Worm (Caenorhabditis elegans): ENCODE results near the gene clec-76.
"Not testable (repeated sequence)": the region's sequence is repeated elsewhere in the genome, so short reads cannot be mapped to it uniquely, and the experiment has no call there.

Gene clec-76

DNA sequence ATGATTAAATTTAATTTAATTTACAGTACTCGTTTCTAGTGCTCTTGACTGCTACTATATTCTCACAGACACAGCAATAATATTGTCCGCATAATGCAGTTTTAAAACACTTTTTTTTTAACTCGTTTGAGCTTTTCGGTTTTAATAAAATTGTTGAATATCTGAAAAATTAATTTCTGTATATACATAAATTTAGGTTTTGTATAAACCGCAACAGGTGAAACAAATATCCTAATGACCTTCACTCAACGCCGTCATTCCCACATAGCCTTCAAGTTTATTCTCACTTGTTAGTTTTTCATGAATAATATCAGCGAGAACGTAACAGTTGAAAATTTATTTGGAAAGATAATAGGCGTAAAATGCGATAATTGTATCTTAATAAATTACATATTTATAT is 45.5 kb upstream of the clec-76 start, which contains the start of gene srz-19:
Gene srz-19 (plus strand): TSS at position 301 of the 400 bp plus-strand sequence.
- no peak for TF ChIP-seq nhr-23 (tag; optimal IDR thresholded peaks at IDR 0.05)
- no peak for TF ChIP-seq lin-11 (tag; optimal IDR thresholded peaks at IDR 0.05)
- TF ChIP-seq peb-1 (tag; optimal IDR thresholded peaks at IDR 0.05) = no peak
- no peak for TF ChIP-seq mdl-1 (tag; optimal IDR thresholded peaks at IDR 0.05)
- no peak for TF ChIP-seq gmeb-1 (tag; optimal IDR thresholded peaks at IDR 0.05)
- TF ChIP-seq mbf-1 (tag; optimal IDR thresholded peaks at IDR 0.05) = no peak
- TF ChIP-seq aly-2 (tag; optimal IDR thresholded peaks at IDR 0.05) = no peak
- no peak for TF ChIP-seq ztf-1 (GFP tag; conservative IDR thresholded peaks at IDR 0.05)

DNA sequence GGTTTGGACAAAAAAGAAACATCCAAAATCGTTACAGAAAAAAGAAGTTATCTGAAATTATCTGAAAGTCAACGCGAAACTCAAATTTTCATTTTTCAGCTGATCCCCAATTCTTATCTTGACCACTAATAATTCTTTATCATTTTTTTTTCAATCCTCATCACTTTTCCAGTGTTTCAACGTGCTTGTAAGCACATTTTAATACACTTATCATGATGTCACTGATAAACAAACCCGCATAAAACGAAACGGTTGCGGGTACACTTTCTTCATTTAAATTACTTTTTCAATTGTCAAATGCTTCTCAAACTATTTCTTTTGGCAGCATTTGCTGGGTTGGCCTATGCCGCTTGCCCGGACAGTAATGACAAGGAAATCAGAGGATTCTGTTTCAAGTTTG is 43.1 kb upstream of the clec-76 start, which contains the start of gene clec-67:
Gene clec-67 (plus strand): TSS at position 268 of the 400 bp plus-strand sequence.
- TF ChIP-seq fos-1 (tag; optimal IDR thresholded peaks at IDR 0.05) (peak; percentile 79), lin-13 (GFP tag; optimal IDR thresholded peaks at IDR 0.05) (no peak), ceh-16 (tag; optimal IDR thresholded peaks at IDR 0.05) (no peak), mbf-1 (tag; optimal IDR thresholded peaks at IDR 0.05) (no peak), sma-9 (GFP tag; optimal IDR thresholded peaks at IDR 0.05) (peak; percentile 40), sma-9 (tag; optimal IDR thresholded peaks at IDR 0.05) (no peak)

DNA sequence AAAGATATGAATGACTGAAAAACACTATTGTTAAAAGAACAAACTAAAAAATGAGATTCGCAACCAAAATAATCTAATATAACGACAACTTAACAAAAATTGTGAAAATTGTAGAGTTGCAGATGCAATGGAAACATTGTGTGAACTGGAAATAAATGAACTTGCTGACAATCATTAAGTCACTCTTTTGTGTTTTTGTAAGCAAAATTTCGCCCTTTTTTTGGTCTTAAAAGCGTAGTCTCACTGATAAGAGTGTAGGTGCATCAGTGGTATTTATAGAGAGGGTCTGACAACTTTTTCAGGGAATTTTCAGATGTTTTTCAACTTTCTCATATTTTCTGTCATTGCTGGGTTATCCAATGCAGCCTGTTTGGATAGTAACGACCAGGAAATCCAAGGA is 38.9 kb upstream of the clec-76 start, which contains the start of gene clec-68:
Gene clec-68 (plus strand): TSS at position 301 of the 400 bp plus-strand sequence.
- TF ChIP-seq elt-3 (tag; optimal IDR thresholded peaks at IDR 0.05) = no peak
- no peak for TF ChIP-seq lin-39 (tag; optimal IDR thresholded peaks at IDR 0.05)

DNA sequence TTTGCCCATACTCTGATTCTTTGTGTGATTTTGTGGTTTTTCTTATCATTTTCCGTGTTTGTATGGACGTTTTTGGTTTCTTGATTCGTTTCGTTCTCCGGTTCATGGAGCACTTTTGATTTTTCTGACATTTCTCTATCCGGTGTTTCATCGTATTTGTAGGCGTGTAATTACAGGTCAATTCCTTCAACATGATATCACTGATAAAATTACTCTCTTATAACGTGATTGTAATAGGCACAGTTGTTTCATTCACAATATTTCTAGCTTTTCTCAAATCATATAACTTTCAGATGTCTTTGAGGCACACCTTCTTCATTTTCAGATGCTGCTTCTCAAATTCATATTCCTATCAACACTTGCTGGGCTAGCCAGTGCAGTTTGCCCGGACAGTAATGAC is 32.6 kb upstream of the clec-76 start, which contains the start of gene clec-70:
Gene clec-70 (plus strand): TSS at position 301 of the 400 bp plus-strand sequence.
- TF ChIP-seq dmd-4, egl-27, nhr-10 (tag; optimal IDR thresholded peaks at IDR 0.05): not testable (repeated sequence)

DNA sequence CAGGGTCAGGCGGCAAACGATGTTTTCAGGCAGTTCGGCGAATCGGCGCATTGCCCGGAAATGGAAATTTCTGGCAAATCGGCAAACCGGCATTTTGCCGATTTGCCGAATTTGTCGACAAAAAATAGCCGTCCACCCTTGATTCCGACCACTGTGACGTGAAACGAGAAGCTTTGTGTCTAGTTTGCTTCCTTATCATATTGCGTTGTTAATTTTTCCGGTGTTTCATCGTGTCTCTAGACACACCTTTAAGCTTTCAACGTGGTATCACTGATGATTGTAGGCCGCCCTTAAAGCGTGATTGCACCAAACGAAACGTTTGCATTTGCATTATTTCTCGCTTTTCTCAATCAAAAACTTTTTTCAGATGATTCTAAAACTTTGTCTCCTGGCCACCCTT is 27.9 kb upstream of the clec-76 start, which contains the start of gene clec-71:
Gene clec-71 (plus strand): TSS at position 362 of the 400 bp plus-strand sequence.
- TF ChIP-seq unc-39 (tag; optimal IDR thresholded peaks at IDR 0.05) (no peak), dmd-4 (tag; optimal IDR thresholded peaks at IDR 0.05) (no peak), unc-55 (GFP tag; optimal IDR thresholded peaks at IDR 0.05) (no peak), alr-1 (tag; optimal IDR thresholded peaks at IDR 0.05) (no peak), lsy-2 (tag; optimal IDR thresholded peaks at IDR 0.05) (no peak), mbf-1 (tag; optimal IDR thresholded peaks at IDR 0.05) (no peak), nhr-237 (tag; optimal IDR thresholded peaks at IDR 0.05) (no peak), mab-5 (tag; optimal IDR thresholded peaks at IDR 0.05) (no peak), elt-1 (tag; optimal IDR thresholded peaks at IDR 0.05) (no peak), zag-1 (tag; optimal IDR thresholded peaks at IDR 0.05) (no peak), skn-1 (tag; optimal IDR thresholded peaks at IDR 0.05) (no peak), lin-39 (tag; optimal IDR thresholded peaks at IDR 0.05) (no peak)

DNA sequence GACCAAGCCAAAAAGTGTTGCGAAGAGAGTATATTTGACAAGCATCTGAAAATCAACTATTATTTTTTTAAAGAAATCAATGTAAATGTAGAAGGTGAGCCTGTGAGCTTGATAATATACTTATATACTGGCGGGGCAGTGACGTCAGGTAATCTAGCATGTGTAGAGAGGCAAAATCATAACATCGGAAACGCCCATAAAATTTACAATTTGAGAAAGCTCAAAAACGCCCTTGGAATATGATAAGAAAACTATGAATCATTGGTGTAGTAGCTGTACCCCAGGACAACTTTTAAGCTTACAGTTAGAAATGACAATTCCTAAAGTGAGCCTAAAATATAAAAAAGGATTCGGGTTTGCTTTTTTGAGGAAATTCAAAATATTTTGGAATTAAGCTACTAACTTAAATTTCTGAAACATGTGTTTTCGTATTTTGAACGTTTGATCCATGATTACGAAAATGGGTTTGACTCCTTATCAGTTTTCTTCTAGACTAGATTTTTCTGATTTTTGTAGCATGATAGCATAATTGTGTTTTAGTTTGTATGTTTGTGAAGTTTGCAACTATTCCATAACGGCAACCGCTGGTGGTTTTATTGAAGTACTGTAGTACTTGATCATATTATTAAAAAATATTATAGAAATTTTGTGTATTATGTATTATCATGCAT is 23.3 kb upstream of the clec-76 start, which contains the start of gene clec-174:
Gene clec-174 (minus strand): TSS at position 51 of the 671 bp plus-strand sequence.
- TF ChIP-seq sem-4 (tag; optimal IDR thresholded peaks at IDR 0.05) (no peak), alr-1 (tag; optimal IDR thresholded peaks at IDR 0.05) (no peak), nhr-10 (tag; optimal IDR thresholded peaks at IDR 0.05) (no peak), nhr-6 (tag; optimal IDR thresholded peaks at IDR 0.05) (no peak)

DNA sequence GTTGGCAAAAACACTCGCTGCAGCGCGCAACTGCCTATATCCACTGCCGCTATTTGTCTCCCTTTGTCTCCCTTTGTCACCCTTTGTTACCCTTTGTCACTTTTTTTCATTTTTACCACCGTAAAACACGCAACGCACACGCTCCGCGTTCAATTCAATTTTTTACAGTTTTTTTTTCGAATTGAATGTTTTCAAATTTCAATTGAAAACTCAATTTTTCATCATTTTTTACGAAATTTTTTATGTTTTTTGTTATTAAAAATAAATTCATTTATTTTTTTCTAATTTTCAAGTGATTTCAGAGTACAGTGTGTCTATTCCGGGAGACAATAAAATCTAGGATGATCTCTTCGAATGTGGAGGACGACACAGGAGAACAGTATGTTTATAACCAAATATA is 22.0 kb upstream of the clec-76 start, which contains the start of gene Y46C8AL.11:
Gene Y46C8AL.11 (plus strand): TSS at position 301 of the 400 bp plus-strand sequence.
- no peak for TF ChIP-seq nhr-21 (tag; optimal IDR thresholded peaks at IDR 0.05)
- TF ChIP-seq ztf-11 (tag; optimal IDR thresholded peaks at IDR 0.05) = no peak
- no peak for TF ChIP-seq lsy-2 (tag; optimal IDR thresholded peaks at IDR 0.05)
- TF ChIP-seq F13H6.1 (tag; optimal IDR thresholded peaks at IDR 0.05) = no peak
- no peak for TF ChIP-seq unc-55 (GFP tag; optimal IDR thresholded peaks at IDR 0.05)
- no peak for TF ChIP-seq nhr-11 (tag; optimal IDR thresholded peaks at IDR 0.05)
- TF ChIP-seq ceh-16 (tag; optimal IDR thresholded peaks at IDR 0.05) = no peak
- TF ChIP-seq lin-13 (GFP tag; optimal IDR thresholded peaks at IDR 0.05) = no peak
- no peak for TF ChIP-seq peb-1 (tag; optimal IDR thresholded peaks at IDR 0.05)
- no peak for TF ChIP-seq lin-39 (tag; optimal IDR thresholded peaks at IDR 0.05)
- no peak for TF ChIP-seq ztf-4 (tag; optimal IDR thresholded peaks at IDR 0.05)
- no peak for TF ChIP-seq egl-27 (tag; optimal IDR thresholded peaks at IDR 0.05)
- TF ChIP-seq nhr-10 (tag; optimal IDR thresholded peaks at IDR 0.05) = no peak
- no peak for TF ChIP-seq nhr-23 (tag; optimal IDR thresholded peaks at IDR 0.05)
- no peak for TF ChIP-seq C34F6.9 (tag; optimal IDR thresholded peaks at IDR 0.05)
- TF ChIP-seq ztf-1 (GFP tag; conservative IDR thresholded peaks at IDR 0.05) = no peak
- no peak for TF ChIP-seq nhr-237 (tag; optimal IDR thresholded peaks at IDR 0.05)
- TF ChIP-seq Y55F3AM.14 (GFP tag; optimal IDR thresholded peaks at IDR 0.05) = no peak
- TF ChIP-seq elt-3 (tag; optimal IDR thresholded peaks at IDR 0.05) = no peak
